Worm (Caenorhabditis elegans) whole organism, dauer: ENCODE data around the gene F07G6.10.
"Not testable (repeated sequence)": the region's sequence is repeated elsewhere in the genome, so short reads cannot be mapped to it uniquely, and the experiment has no call there.

Experiments
- unc-62 ChIP-seq: sonication (generic microtip); optimal IDR thresholded peaks from 2 replicates; lab custom pipeline; 2017; ENCODE audit warnings: missing biosample characterization, missing genetic modification reagents, missing genetic modification characterization

The F07G6.10 gene

ce11 chrX:1737606-1738005, at the start of gene F07G6.10:
Gene F07G6.10, plus strand, starts transcription at chrX:1737906.
- no peak for TF ChIP-seq unc-62 (GFP tag; lab: Kevin White, UChicago)

ce11 chrX:1689996-1690395, 47.7 kb upstream of the F07G6.10 start, which contains the start of gene C36C9.12:
Gene C36C9.12, minus strand, starts transcription at chrX:1690096.
- TF ChIP-seq unc-62 (GFP tag; lab: Kevin White, UChicago), result not testable (repeated sequence)

- TF ChIP-seq unc-62 (GFP tag; lab: Kevin White, UChicago), result not testable (repeated sequence)
Observed at ce11 chrX:1690894-1691293, 46.8 kb upstream of the F07G6.10 start, which contains the start of gene C36C9.6. Gene C36C9.6, minus strand, starts transcription at chrX:1690994.

- TF ChIP-seq unc-62 (GFP tag; lab: Kevin White, UChicago), result not testable (repeated sequence)
Observed at ce11 chrX:1696879-1697278, 40.8 kb upstream of the F07G6.10 start, which contains the start of gene C36C9.4. Gene C36C9.4, minus strand, starts transcription at chrX:1696979.

ce11 chrX:1698476-1698875, 39.2 kb upstream of the F07G6.10 start:
- no peak for TF ChIP-seq unc-62 (GFP tag; lab: Kevin White, UChicago)

- TF ChIP-seq unc-62 (GFP tag; lab: Kevin White, UChicago), result no peak
Observed at ce11 chrX:1703049-1703448, 34.7 kb upstream of the F07G6.10 start.

- no peak for TF ChIP-seq unc-62 (GFP tag; lab: Kevin White, UChicago)
Observed at ce11 chrX:1703840-1704239, 33.9 kb upstream of the F07G6.10 start, which contains the start of gene C36C9.5. Gene C36C9.5, minus strand, starts transcription at chrX:1703940.

ce11 chrX:1706538-1706937, 31.2 kb upstream of the F07G6.10 start, which contains the start of gene F07G6.5:
Gene F07G6.5, minus strand, starts transcription at chrX:1706638.
- TF ChIP-seq unc-62 (GFP tag; lab: Kevin White, UChicago), result no peak

ce11 chrX:1712538-1712937, 25.2 kb upstream of the F07G6.10 start, which contains the start of gene fbxa-52:
Gene fbxa-52, minus strand, starts transcription at chrX:1712638.
- no peak for TF ChIP-seq unc-62 (GFP tag; lab: Kevin White, UChicago)

ce11 chrX:1718479-1718878, 19.2 kb upstream of the F07G6.10 start, which contains the start of gene fbxa-53:
Gene fbxa-53, minus strand, starts transcription at chrX:1718579.
- no peak for TF ChIP-seq unc-62 (GFP tag; lab: Kevin White, UChicago)

- no peak for TF ChIP-seq unc-62 (GFP tag; lab: Kevin White, UChicago)
Observed at ce11 chrX:1720359-1720758, 17.3 kb upstream of the F07G6.10 start, which contains the start of gene F07G6.8. Gene F07G6.8, minus strand, starts transcription at chrX:1720459.

- TF ChIP-seq unc-62 (GFP tag; lab: Kevin White, UChicago), result no peak
Observed at ce11 chrX:1727056-1727455, 10.7 kb upstream of the F07G6.10 start, which contains the start of gene F07G6.2. Gene F07G6.2, plus strand, starts transcription at chrX:1727356.

ce11 chrX:1729558-1729957, 8.1 kb upstream of the F07G6.10 start, which contains the start of gene dgn-3:
Gene dgn-3, plus strand, starts transcription at chrX:1729858.
- TF ChIP-seq unc-62 (GFP tag; lab: Kevin White, UChicago), result no peak

- TF ChIP-seq unc-62 (GFP tag; lab: Kevin White, UChicago), result no peak
Observed at ce11 chrX:1735941-1736340, 1.8 kb upstream of the F07G6.10 start, which contains the start of gene F07G6.12. Gene F07G6.12, plus strand, starts transcription at chrX:1736241.

ce11 chrX:1742530-1742929, 4.8 kb downstream of the F07G6.10 start, which contains the start of gene Y75D11A.2:
Gene Y75D11A.2, plus strand, starts transcription at chrX:1742830.
- TF ChIP-seq unc-62 (GFP tag; lab: Kevin White, UChicago), result not testable (repeated sequence)

- not testable (repeated sequence) for TF ChIP-seq unc-62 (GFP tag; lab: Kevin White, UChicago)
Observed at ce11 chrX:1746117-1746516, 8.4 kb downstream of the F07G6.10 start, which contains the start of gene Y75D11A.3. Gene Y75D11A.3, minus strand, starts transcription at chrX:1746217.

ce11 chrX:1748476-1748875, 10.8 kb downstream of the F07G6.10 start, which contains the start of gene Y75D11A.6:
Gene Y75D11A.6, minus strand, starts transcription at chrX:1748576.
- TF ChIP-seq unc-62 (GFP tag; lab: Kevin White, UChicago), result not testable (repeated sequence)
